Worm (Caenorhabditis elegans): ENCODE results near the gene cln-3.3.

DNA sequence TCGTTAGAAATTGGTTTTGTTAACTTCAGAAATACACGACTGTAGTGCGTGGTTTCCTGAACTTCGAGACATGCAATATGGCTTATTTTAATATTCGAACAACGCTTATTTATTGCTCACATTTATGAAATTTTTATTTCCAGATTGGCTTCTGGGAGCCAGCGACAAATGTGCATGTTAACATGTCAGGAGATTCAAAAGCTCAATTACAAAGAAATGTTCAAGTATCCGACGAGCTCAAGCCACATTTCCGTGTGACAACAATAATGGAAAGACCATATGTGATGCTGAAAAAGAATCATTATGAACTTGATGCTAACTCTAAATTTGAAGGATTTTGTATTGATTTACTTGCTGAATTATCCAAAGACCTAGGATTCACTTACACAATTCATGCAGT is 35.5 kb downstream of the cln-3.3 start:
- no peak for TF ChIP-seq ama-1 (optimal IDR thresholded peaks at IDR 0.05)
- TF ChIP-seq blmp-1 (tag; optimal IDR thresholded peaks at IDR 0.05) = no peak
- TF ChIP-seq nhr-84 (tag; optimal IDR thresholded peaks at IDR 0.05) = no peak
- no peak for TF ChIP-seq ceh-82 (tag; optimal IDR thresholded peaks at IDR 0.05)
- no peak for TF ChIP-seq unc-86 (tag; optimal IDR thresholded peaks at IDR 0.05)
- no peak for TF ChIP-seq dpl-1 (GFP tag; optimal IDR thresholded peaks at IDR 0.05)
- no peak for TF ChIP-seq zip-4 (GFP tag; optimal IDR thresholded peaks at IDR 0.05)
- no peak for TF ChIP-seq ztf-11 (tag; optimal IDR thresholded peaks at IDR 0.05)
- TF ChIP-seq lin-13 (GFP tag; optimal IDR thresholded peaks at IDR 0.05) = no peak

Measured in whole organism, L1 larva.